Worm (Caenorhabditis elegans) whole organism, young adult: ENCODE results near the gene Y22D7AR.2.

Source experiments
- B0261.1 ChIP-seq: sonication (generic microtip); optimal IDR thresholded peaks from 2 replicates; lab custom pipeline; 2016; ENCODE audit warnings: mild to moderate bottlenecking, missing genetic modification characterization, moderate library complexity, missing compliant biosample characterization
- D2030.7 ChIP-seq: fragments of 200-800 bp; sonication (Bioruptor generic); IDR thresholded peaks from 2 replicates; pipeline ENCODE4 v1.3.6; 2022; ENCODE audit warnings: missing genetic modification reagents, missing genetic modification characterization, missing compliant biosample characterization
- F22D6.2 ChIP-seq: sonication (generic microtip); optimal IDR thresholded peaks from 2 replicates; lab custom pipeline; 2016; ENCODE audit warnings: mild to moderate bottlenecking, missing genetic modification characterization, missing compliant biosample characterization
- F23B12.7 ChIP-seq: sonication (generic microtip); optimal IDR thresholded peaks from 2 replicates; lab custom pipeline; 2017; ENCODE audit warnings: missing genetic modification characterization, mild to moderate bottlenecking, missing compliant biosample characterization, antibody characterized with exemption, moderate library complexity; ENCODE audit not compliant: insufficient read depth
- F49E8.2 ChIP-seq: sonication (generic microtip); optimal IDR thresholded peaks from 3 replicates; lab custom pipeline; 2017; ENCODE audit warnings: missing genetic modification characterization, mild to moderate bottlenecking, missing compliant biosample characterization, antibody characterized with exemption, moderate library complexity; ENCODE audit not compliant: insufficient read depth
- F52B5.7 ChIP-seq: sonication (generic microtip); optimal IDR thresholded peaks from 2 replicates; lab custom pipeline; 2016; ENCODE audit warnings: mild to moderate bottlenecking, missing genetic modification characterization, missing compliant biosample characterization
- F57C9.4 ChIP-seq: sonication (generic microtip); optimal IDR thresholded peaks from 2 replicates; lab custom pipeline; 2017; ENCODE audit warnings: mild to moderate bottlenecking, missing genetic modification characterization, missing compliant biosample characterization
- T07F8.4 ChIP-seq: sonication (generic microtip); optimal IDR thresholded peaks from 2 replicates; lab custom pipeline; 2016; ENCODE audit warnings: mild to moderate bottlenecking, missing genetic modification characterization, moderate library complexity, missing compliant biosample characterization
- T26A5.8 ChIP-seq: sonication (generic microtip); optimal IDR thresholded peaks from 2 replicates; lab custom pipeline; 2016; ENCODE audit warnings: missing genetic modification characterization, missing compliant biosample characterization
- ZK185.1 ChIP-seq: sonication (generic microtip); optimal IDR thresholded peaks from 2 replicates; lab custom pipeline; 2016; ENCODE audit warnings: mild to moderate bottlenecking, missing genetic modification characterization, missing compliant biosample characterization; ENCODE audit not compliant: poor library complexity, severe bottlenecking
- ama-1 ChIP-seq, 3 experiments: fragments of 150-350 bp in 1 of 3; sonication (generic microtip) in 2 of 3; optimal IDR thresholded peaks; 2 replicates each; lab custom pipeline; 2014 to 2018; ENCODE audit warnings: missing biosample characterization in 2 of 3, missing genetic modification characterization in 2 of 3, missing genetic modification reagents in 2 of 3
- aptf-3 ChIP-seq: fragments of 200-800 bp; sonication (Bioruptor generic); IDR thresholded peaks from 2 replicates; pipeline ENCODE4 v1.3.6; 2022; ENCODE audit warnings: missing genetic modification characterization, missing compliant biosample characterization
- ccch-3 ChIP-seq: fragments of 200-800 bp; sonication (Bioruptor generic); optimal IDR thresholded peaks from 2 replicates; lab custom pipeline; 2018; ENCODE audit warnings: mild to moderate bottlenecking, missing genetic modification characterization, missing compliant biosample characterization
- cebp-1 ChIP-seq, 2 experiments: fragments of 200-800 bp in 1 of 2; sonication (Bioruptor generic) in 1 of 2; sonication (generic microtip) in 1 of 2; IDR thresholded peaks in 1 of 2; optimal IDR thresholded peaks in 1 of 2; 2 replicates each; pipeline versions ENCODE4 v1.3.6 to Lab custom; 2017 to 2022; ENCODE audit warnings: missing compliant biosample characterization in 2 of 2, missing genetic modification characterization in 2 of 2, mild to moderate bottlenecking in 1 of 2, missing genetic modification reagents in 1 of 2, moderate library complexity in 1 of 2
- dox-1 ChIP-seq: fragments of 200-800 bp; sonication (Bioruptor generic); IDR thresholded peaks from 2 replicates; pipeline ENCODE4 v1.3.6; 2022; ENCODE audit warnings: missing genetic modification reagents, missing genetic modification characterization, missing compliant biosample characterization
- dpff-1 ChIP-seq: sonication (generic microtip); optimal IDR thresholded peaks from 2 replicates; lab custom pipeline; 2017; ENCODE audit warnings: mild to moderate bottlenecking, missing genetic modification characterization, missing compliant biosample characterization
- dpl-1 ChIP-seq: fragments of 150-350 bp; optimal IDR thresholded peaks from 2 replicates; lab custom pipeline; 2014; ENCODE audit warnings: missing biosample characterization, missing genetic modification reagents, missing genetic modification characterization
- egl-44 ChIP-seq: fragments of 200-800 bp; sonication (Bioruptor generic); IDR thresholded peaks from 2 replicates; pipeline ENCODE4 v1.3.6; 2022; ENCODE audit warnings: missing genetic modification reagents, missing genetic modification characterization, missing compliant biosample characterization
- egrh-3 ChIP-seq: fragments of 200-800 bp; sonication (Bioruptor generic); IDR thresholded peaks from 2 replicates; pipeline ENCODE4 v1.3.6; 2022; ENCODE audit warnings: missing genetic modification reagents, missing genetic modification characterization, missing compliant biosample characterization
- ekl-4 ChIP-seq: fragments of 200-800 bp; sonication (Bioruptor generic); IDR thresholded peaks from 2 replicates; pipeline ENCODE4 v1.3.6; 2022; ENCODE audit warnings: missing genetic modification reagents, missing genetic modification characterization, missing compliant biosample characterization
- hmg-1.2 ChIP-seq: fragments of 200-800 bp; sonication (Bioruptor generic); IDR thresholded peaks from 2 replicates; pipeline ENCODE4 v1.3.6; 2022; ENCODE audit warnings: missing genetic modification reagents, missing genetic modification characterization, missing compliant biosample characterization
- lag-1 ChIP-seq: fragments of 200-800 bp; sonication (Bioruptor generic); IDR thresholded peaks from 2 replicates; pipeline ENCODE4 v1.3.6; 2022; ENCODE audit warnings: missing genetic modification reagents, missing genetic modification characterization, missing compliant biosample characterization
- let-526 ChIP-seq: fragments of 200-800 bp; sonication (Bioruptor generic); IDR thresholded peaks from 2 replicates; pipeline ENCODE4 v1.3.6; 2022; ENCODE audit warnings: missing genetic modification reagents, missing genetic modification characterization, missing compliant biosample characterization
- let-607 ChIP-seq, 2 experiments: fragments of 200-800 bp in 1 of 2; sonication (Bioruptor generic) in 1 of 2; sonication (generic microtip) in 1 of 2; optimal IDR thresholded peaks; 2 replicates each; lab custom pipeline; 2016 to 2018; ENCODE audit warnings: mild to moderate bottlenecking in 2 of 2, missing compliant biosample characterization in 2 of 2, missing genetic modification characterization in 2 of 2, moderate library complexity in 2 of 2, missing genotype in 1 of 2
- lin-54 ChIP-seq: fragments of 200-800 bp; sonication (Bioruptor generic); optimal IDR thresholded peaks from 2 replicates; lab custom pipeline; 2018; ENCODE audit warnings: mild to moderate bottlenecking, missing genetic modification characterization, missing compliant biosample characterization
- lir-1 ChIP-seq: fragments of 200-800 bp; sonication (Bioruptor generic); conservative IDR thresholded peaks from 2 replicates; pipeline ENCODE4 v1.3.6; 2022; ENCODE audit warnings: missing genetic modification reagents, missing genetic modification characterization, missing compliant biosample characterization
- madf-10 ChIP-seq: sonication (generic microtip); optimal IDR thresholded peaks from 2 replicates; lab custom pipeline; 2016; ENCODE audit warnings: mild to moderate bottlenecking, missing genetic modification characterization, missing compliant biosample characterization
- mes-4 ChIP-seq: sonication (generic microtip); optimal IDR thresholded peaks from 2 replicates; lab custom pipeline; 2016; ENCODE audit warnings: missing genotype, missing genetic modification characterization, missing compliant biosample characterization
- nfya-2 ChIP-seq: fragments of 200-800 bp; sonication (Bioruptor generic); IDR thresholded peaks from 2 replicates; pipeline ENCODE4 v1.3.6; 2022; ENCODE audit warnings: missing genetic modification reagents, missing genetic modification characterization, missing compliant biosample characterization
- nhr-120 ChIP-seq: fragments of 200-800 bp; sonication (Bioruptor generic); IDR thresholded peaks from 2 replicates; pipeline ENCODE4 v1.3.6; 2022; ENCODE audit warnings: missing genetic modification characterization, missing compliant biosample characterization
- nhr-179 ChIP-seq: sonication (generic microtip); optimal IDR thresholded peaks from 2 replicates; lab custom pipeline; 2016; ENCODE audit warnings: mild to moderate bottlenecking, missing genetic modification characterization, missing compliant biosample characterization
- nhr-80 ChIP-seq: sonication (generic microtip); optimal IDR thresholded peaks from 2 replicates; lab custom pipeline; 2016; ENCODE audit warnings: missing genetic modification characterization, missing compliant biosample characterization
- pbrm-1 ChIP-seq: fragments of 200-800 bp; sonication (Bioruptor generic); IDR thresholded peaks from 2 replicates; pipeline ENCODE4 v1.3.6; 2022; ENCODE audit warnings: missing genetic modification reagents, missing genetic modification characterization, missing compliant biosample characterization
- rcor-1 ChIP-seq: fragments of 200-800 bp; sonication (Bioruptor generic); IDR thresholded peaks from 2 replicates; pipeline ENCODE4 v1.3.6; 2022; ENCODE audit warnings: missing genetic modification reagents, missing genetic modification characterization, missing compliant biosample characterization
- repo-1 ChIP-seq: sonication (generic microtip); optimal IDR thresholded peaks from 2 replicates; lab custom pipeline; 2017; ENCODE audit warnings: mild to moderate bottlenecking, missing genetic modification characterization, missing compliant biosample characterization
- sea-2 ChIP-seq: fragments of 200-800 bp; sonication (Bioruptor generic); IDR thresholded peaks from 2 replicates; pipeline ENCODE4 v1.3.6; 2022; ENCODE audit warnings: missing genetic modification characterization, missing compliant biosample characterization
- snpc-1.1 ChIP-seq: sonication (generic microtip); optimal IDR thresholded peaks from 2 replicates; lab custom pipeline; 2017; ENCODE audit warnings: missing genetic modification characterization, mild to moderate bottlenecking, missing compliant biosample characterization, antibody characterized with exemption, moderate library complexity, missing genotype, missing genetic modification reagents; ENCODE audit not compliant: insufficient read depth
- tbp1 ChIP-seq: fragments of 200-800 bp; sonication (Bioruptor generic); optimal IDR thresholded peaks from 2 replicates; lab custom pipeline; 2018; ENCODE audit warnings: mild to moderate bottlenecking, missing genetic modification characterization, missing compliant biosample characterization
- unc-130 ChIP-seq: sonication (generic microtip); optimal IDR thresholded peaks from 2 replicates; lab custom pipeline; 2016; ENCODE audit warnings: missing genetic modification reagents, missing genetic modification characterization, missing compliant biosample characterization
- unc-62 ChIP-seq: fragments of 150-350 bp; optimal IDR thresholded peaks from 2 replicates; lab custom pipeline; 2014; ENCODE audit warnings: missing biosample characterization, missing genetic modification reagents, missing genetic modification characterization
- ztf-25 ChIP-seq: fragments of 200-800 bp; sonication (Bioruptor generic); IDR thresholded peaks from 2 replicates; pipeline ENCODE4 v1.3.6; 2022; ENCODE audit warnings: missing genetic modification reagents, missing genetic modification characterization, missing compliant biosample characterization

Gene Y22D7AR.2

DNA sequence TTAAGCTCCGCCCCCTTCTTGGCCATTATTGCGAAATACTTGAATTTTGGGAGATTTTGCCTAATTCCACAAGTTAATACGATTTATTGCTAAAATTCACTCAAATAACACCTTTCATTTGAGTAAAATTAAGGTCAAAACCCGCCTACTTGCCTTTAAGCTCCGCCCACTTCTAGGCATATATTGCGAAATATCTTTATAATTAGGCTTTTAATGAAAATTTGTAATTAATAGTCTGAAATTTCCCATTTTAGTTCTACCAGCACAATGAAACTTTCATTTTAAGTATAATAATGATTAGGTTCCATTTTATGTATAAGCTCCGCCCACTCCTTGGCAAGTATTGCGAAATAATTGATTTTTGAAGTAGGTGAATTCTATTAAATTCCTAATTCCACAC is 31.0 kb upstream of the Y22D7AR.2 start:
- TF ChIP-seq repo-1 (tag; lab: Kevin White, UChicago), result no peak
- no peak; the same call in 1 of the 2 replicates for TF ChIP-seq cebp-1 (GFP tag; IDR thresholded peaks at IDR 0.05; lab: Robert Waterston, UW)
- TF ChIP-seq cebp-1 (tag; optimal IDR thresholded peaks at IDR 0.05; lab: Kevin White, UChicago), result peak; percentile 93

DNA sequence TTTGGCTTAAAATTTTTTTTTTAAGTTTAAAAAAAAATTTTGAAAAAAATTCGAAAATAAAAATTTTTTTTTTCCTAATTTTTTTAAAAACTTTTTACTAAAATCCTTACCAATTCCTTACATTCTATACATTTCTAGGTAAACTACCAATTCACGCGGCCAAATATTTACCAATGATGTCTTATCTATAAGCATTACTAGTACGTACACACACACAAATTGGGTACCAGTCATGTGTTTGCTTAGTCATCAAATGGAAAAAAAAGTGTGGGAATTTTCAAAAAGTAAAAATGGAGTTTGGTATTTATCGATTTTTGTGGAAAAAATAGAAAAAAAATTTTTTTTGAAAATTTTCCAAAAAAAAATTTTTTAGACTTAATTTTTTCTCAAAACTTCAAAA is 29.2 kb upstream of the Y22D7AR.2 start, which contains the start of gene Y22D7AR.6:
Gene Y22D7AR.6, minus strand, starts transcription at position 134 of the 400 bp plus-strand sequence.
- TF ChIP-seq egrh-3 (GFP tag; lab: Robert Waterston, UW), result no peak
- no peak for TF ChIP-seq F22D6.2
- TF ChIP-seq sea-2 (GFP tag; lab: Robert Waterston, UW), result no peak
- no peak for TF ChIP-seq ama-1 (optimal IDR thresholded peaks at IDR 0.05; lab: Kevin White, UChicago)
- TF ChIP-seq ama-1 (GFP tag; optimal IDR thresholded peaks at IDR 0.05; lab: Kevin White, UChicago), result no peak
- no peak for TF ChIP-seq F23B12.7 (tag; lab: Kevin White, UChicago)
- no peak for TF ChIP-seq mes-4 (tag; lab: Kevin White, UChicago)
- TF ChIP-seq rcor-1 (GFP tag; lab: Robert Waterston, UW), result no peak
- no peak for TF ChIP-seq lag-1
- no peak for TF ChIP-seq ZK185.1 (tag; lab: Kevin White, UChicago)
- TF ChIP-seq dpff-1 (tag; lab: Kevin White, UChicago), result no peak
- TF ChIP-seq tbp1 (GFP tag; lab: Kevin White, UChicago), result no peak
- no peak for TF ChIP-seq ccch-3 (GFP tag; lab: Kevin White, UChicago)
- no peak for TF ChIP-seq F49E8.2 (tag; lab: Kevin White, UChicago)
- TF ChIP-seq lin-54, result no peak
- TF ChIP-seq dox-1 (GFP tag; lab: Robert Waterston, UW), result no peak
- no peak for TF ChIP-seq unc-130
- no peak for TF ChIP-seq egl-44 (GFP tag; lab: Robert Waterston, UW)

DNA sequence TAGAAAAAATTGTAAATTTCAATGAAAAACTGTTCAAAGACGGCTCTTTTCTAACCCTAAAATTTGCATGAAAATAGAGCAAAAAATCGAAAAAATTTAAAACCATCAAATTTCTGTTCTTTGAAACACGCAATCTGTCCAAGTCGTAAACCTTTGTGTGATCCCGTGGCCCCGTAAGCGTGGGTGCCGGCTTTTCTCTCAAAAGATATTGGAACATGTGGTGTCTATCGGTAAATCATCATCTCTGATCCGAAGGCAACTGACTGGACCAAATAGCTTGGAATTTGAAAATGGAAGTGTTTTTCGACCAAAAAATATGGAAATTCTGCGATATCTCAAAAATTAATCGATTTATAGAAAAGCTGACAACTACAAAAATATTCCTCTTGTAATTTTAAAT is 27.1 kb upstream of the Y22D7AR.2 start:
- TF ChIP-seq nhr-179 (tag; lab: Kevin White, UChicago) (no peak), ekl-4 (no peak), nfya-2 (GFP tag; lab: Robert Waterston, UW) (no peak), T26A5.8 (no peak), F52B5.7 (tag; lab: Kevin White, UChicago) (no peak), ztf-25 (GFP tag; lab: Robert Waterston, UW) (no peak), T07F8.4 (tag; lab: Kevin White, UChicago) (no peak)
- TF ChIP-seq, all 124 proteins: peak for 0

DNA sequence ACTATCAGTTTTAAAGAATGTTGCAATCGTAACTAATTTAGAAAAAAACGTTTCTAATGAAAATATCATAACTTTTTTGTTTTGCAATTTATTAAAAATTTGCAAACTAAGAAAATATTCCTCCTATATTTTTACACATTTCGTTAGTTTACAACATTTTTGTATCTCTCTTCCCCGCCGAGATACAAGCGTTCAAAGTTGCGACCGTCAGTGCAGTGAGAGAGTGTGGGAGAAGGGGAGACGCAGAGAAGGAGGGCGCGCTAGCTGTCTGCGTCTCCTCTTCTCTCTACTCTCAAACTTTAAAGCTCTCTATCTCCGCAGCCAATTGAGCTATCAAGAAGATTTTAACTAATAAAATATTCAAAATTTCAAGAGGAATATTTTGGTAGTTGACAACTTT is 25.4 kb upstream of the Y22D7AR.2 start:
- TF ChIP-seq B0261.1 (no peak), let-526 (GFP tag; lab: Robert Waterston, UW) (no peak), hmg-1.2 (GFP tag; lab: Robert Waterston, UW) (peak; percentile 77), unc-130 (no peak)

DNA sequence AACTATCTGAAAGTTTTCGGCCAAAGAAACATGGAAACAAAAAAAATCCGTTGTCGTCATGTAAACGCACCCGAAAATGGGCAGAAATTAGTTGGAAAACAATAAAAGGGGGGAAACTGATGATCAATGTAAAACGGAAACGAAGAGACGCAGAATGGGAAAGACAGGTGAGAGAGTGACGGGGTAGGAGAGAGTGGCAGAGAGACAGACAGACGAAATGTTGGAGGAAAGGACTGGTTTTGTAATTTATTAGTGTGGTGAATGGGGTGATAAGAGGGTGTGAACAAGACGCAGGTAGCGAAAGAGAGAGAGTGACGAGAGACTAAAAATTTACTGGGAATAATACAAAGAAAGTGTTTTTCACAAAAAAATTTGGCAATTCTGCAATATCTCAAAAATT is 24.8 kb upstream of the Y22D7AR.2 start:
- peak; percentile 55; the same call in 1 of the 2 replicates for TF ChIP-seq pbrm-1
- TF ChIP-seq madf-10 (tag; lab: Kevin White, UChicago), result peak; percentile 10
- peak in 1 of 2 experiments; percentile 8 for TF ChIP-seq let-607 (tag; optimal IDR thresholded peaks at IDR 0.05; lab: Kevin White, UChicago)
- no peak for TF ChIP-seq ama-1 (optimal IDR thresholded peaks at IDR 0.05; lab: Kevin White, UChicago)
- no peak for TF ChIP-seq ama-1 (GFP tag; optimal IDR thresholded peaks at IDR 0.05; lab: Kevin White, UChicago)
- TF ChIP-seq dpl-1 (GFP tag; lab: Kevin White, UChicago), result no peak
- TF ChIP-seq nhr-179 (tag; lab: Kevin White, UChicago), result no peak
- peak; percentile 32 for TF ChIP-seq unc-62 (GFP tag; lab: Kevin White, UChicago)
- no peak for TF ChIP-seq F23B12.7 (tag; lab: Kevin White, UChicago)
- TF ChIP-seq D2030.7, result no peak
- TF ChIP-seq F57C9.4, result no peak
- TF ChIP-seq snpc-1.1 (tag; lab: Kevin White, UChicago), result no peak
- no peak for TF ChIP-seq nhr-120
- TF ChIP-seq T07F8.4 (tag; lab: Kevin White, UChicago), result no peak
- peak; percentile 77 for TF ChIP-seq nhr-80 (tag; lab: Kevin White, UChicago)
- TF ChIP-seq aptf-3 (GFP tag; lab: Robert Waterston, UW), result no peak
- TF ChIP-seq lir-1, result peak; percentile 33; the same call in 1 of the 2 replicates
